Worm (Caenorhabditis elegans) whole organism, mixed stage, embryonic: ENCODE data around the gene C41H7.9.

ENCODE experiments used
- M03D4.4 ChIP-seq: sonication (generic microtip); optimal IDR thresholded peaks from 2 replicates; lab custom pipeline; 2017; ENCODE audit warnings: mild to moderate bottlenecking, missing genetic modification characterization, missing compliant biosample characterization
- blmp-1 ChIP-seq: fragments of 150-350 bp; optimal IDR thresholded peaks from 2 replicates; lab custom pipeline; 2014; ENCODE audit warnings: missing biosample characterization, missing genetic modification characterization
- ceh-39 ChIP-seq: fragments of 150-350 bp; optimal IDR thresholded peaks from 2 replicates; lab custom pipeline; 2014; ENCODE audit warnings: missing biosample characterization, missing genetic modification characterization
- ceh-43 ChIP-seq: fragments of 200-800 bp; sonication (Bioruptor generic); optimal IDR thresholded peaks from 2 replicates; lab custom pipeline; 2018; ENCODE audit warnings: mild to moderate bottlenecking, missing genetic modification characterization, moderate library complexity, missing compliant biosample characterization
- ceh-83 ChIP-seq: fragments of 200-800 bp; sonication (Bioruptor generic); optimal IDR thresholded peaks from 2 replicates; lab custom pipeline; 2018; ENCODE audit warnings: mild to moderate bottlenecking, missing genetic modification characterization, missing compliant biosample characterization
- ces-1 ChIP-seq: fragments of 150-350 bp; optimal IDR thresholded peaks from 2 replicates; lab custom pipeline; 2014; ENCODE audit warnings: missing biosample characterization, missing genetic modification reagents, missing genetic modification characterization
- cnd-1 ChIP-seq: fragments of 200-800 bp; sonication (Bioruptor generic); optimal IDR thresholded peaks from 2 replicates; lab custom pipeline; 2018; ENCODE audit warnings: mild to moderate bottlenecking, missing genetic modification characterization, missing compliant biosample characterization
- drap-1 ChIP-seq: fragments of 200-800 bp; sonication (Bioruptor generic); optimal IDR thresholded peaks from 3 replicates; lab custom pipeline; 2018; ENCODE audit warnings: mild to moderate bottlenecking, missing genetic modification characterization, missing compliant biosample characterization
- elt-1 ChIP-seq: sonication (generic microtip); optimal IDR thresholded peaks from 2 replicates; lab custom pipeline; 2017; ENCODE audit warnings: missing genetic modification characterization, mild to moderate bottlenecking, missing compliant biosample characterization, antibody characterized with exemption, moderate library complexity, borderline replicate concordance; ENCODE audit not compliant: insufficient read depth
- elt-3 ChIP-seq: fragments of 150-350 bp; optimal IDR thresholded peaks from 2 replicates; lab custom pipeline; 2014; ENCODE audit warnings: missing biosample characterization, missing genetic modification characterization
- flh-1 ChIP-seq: fragments of 200-800 bp; sonication (Bioruptor generic); optimal IDR thresholded peaks from 2 replicates; lab custom pipeline; 2018; ENCODE audit warnings: mild to moderate bottlenecking, missing genetic modification characterization, moderate library complexity, missing compliant biosample characterization
- ham-2 ChIP-seq: fragments of 200-800 bp; sonication (Bioruptor generic); optimal IDR thresholded peaks from 2 replicates; lab custom pipeline; 2018; ENCODE audit warnings: mild to moderate bottlenecking, missing genetic modification characterization, missing compliant biosample characterization
- hlh-1 ChIP-seq: fragments of 150-350 bp; optimal IDR thresholded peaks from 2 replicates; lab custom pipeline; 2014; ENCODE audit warnings: missing biosample characterization, missing genetic modification reagents, missing genetic modification characterization
- lin-13 ChIP-seq: fragments of 150-350 bp; optimal IDR thresholded peaks from 2 replicates; lab custom pipeline; 2014; ENCODE audit warnings: missing biosample characterization, missing genetic modification characterization
- lin-32 ChIP-seq: fragments of 200-800 bp; sonication (Bioruptor generic); optimal IDR thresholded peaks from 2 replicates; lab custom pipeline; 2018; ENCODE audit warnings: mild to moderate bottlenecking, missing genetic modification characterization, missing compliant biosample characterization
- lsy-2 ChIP-seq: fragments of 150-350 bp; optimal IDR thresholded peaks from 2 replicates; lab custom pipeline; 2014; ENCODE audit warnings: missing biosample characterization, missing genetic modification characterization
- mab-5 ChIP-seq: fragments of 150-350 bp; optimal IDR thresholded peaks from 2 replicates; lab custom pipeline; 2014; ENCODE audit warnings: missing biosample characterization, missing genetic modification characterization
- mls-2 ChIP-seq: sonication (generic microtip); optimal IDR thresholded peaks from 2 replicates; lab custom pipeline; 2016; ENCODE audit warnings: mild to moderate bottlenecking, missing genetic modification characterization, moderate library complexity, missing compliant biosample characterization
- nhr-12 ChIP-seq: fragments of 150-350 bp; optimal IDR thresholded peaks from 2 replicates; lab custom pipeline; 2014; ENCODE audit warnings: missing biosample characterization, missing genetic modification characterization
- nhr-237 ChIP-seq: fragments of 150-350 bp; optimal IDR thresholded peaks from 2 replicates; lab custom pipeline; 2014; ENCODE audit warnings: missing biosample characterization, missing genetic modification characterization
- nhr-28 ChIP-seq: fragments of 150-350 bp; optimal IDR thresholded peaks from 2 replicates; lab custom pipeline; 2014; ENCODE audit warnings: missing biosample characterization, missing genetic modification characterization
- nhr-76 ChIP-seq: sonication (generic microtip); optimal IDR thresholded peaks from 2 replicates; lab custom pipeline; 2017; ENCODE audit warnings: missing biosample characterization, missing genetic modification characterization
- pha-4 ChIP-seq: fragments of 150-350 bp; optimal IDR thresholded peaks from 2 replicates; lab custom pipeline; 2018; ENCODE audit warnings: missing biosample characterization, missing genetic modification reagents, missing genetic modification characterization
- snpc-4 ChIP-seq: fragments of 150-350 bp; optimal IDR thresholded peaks from 2 replicates; lab custom pipeline; 2014; ENCODE audit warnings: missing biosample characterization, missing genetic modification characterization
- sptf-1 ChIP-seq: sonication (generic microtip); optimal IDR thresholded peaks from 2 replicates; lab custom pipeline; 2017; ENCODE audit warnings: mild to moderate bottlenecking, missing genetic modification characterization, moderate library complexity, missing compliant biosample characterization
- unc-120 ChIP-seq: sonication (generic microtip); optimal IDR thresholded peaks from 2 replicates; lab custom pipeline; 2017; ENCODE audit warnings: missing genetic modification characterization, missing compliant biosample characterization; ENCODE audit not compliant: poor library complexity, severe bottlenecking
- unc-39 ChIP-seq: fragments of 150-350 bp; optimal IDR thresholded peaks from 2 replicates; lab custom pipeline; 2014; ENCODE audit warnings: missing biosample characterization, missing genetic modification characterization
- unc-62 ChIP-seq: fragments of 150-350 bp; optimal IDR thresholded peaks from 2 replicates; lab custom pipeline; 2014; ENCODE audit warnings: missing biosample characterization, missing genetic modification reagents, missing genetic modification characterization
- zip-8 ChIP-seq: fragments of 150-350 bp; optimal IDR thresholded peaks from 2 replicates; lab custom pipeline; 2014; ENCODE audit warnings: missing biosample characterization, missing genetic modification characterization
- ztf-11 ChIP-seq: fragments of 150-350 bp; optimal IDR thresholded peaks from 2 replicates; lab custom pipeline; 2014; ENCODE audit warnings: missing biosample characterization, missing genetic modification characterization

The C41H7.9 gene

ce11 chrII:3048989-3049388 is 37.0 kb upstream of the C41H7.9 start:
- TF ChIP-seq ham-2 (peak; percentile 1), nhr-76 (tag; lab: Kevin White, UChicago) (no peak)

ce11 chrII:3048378-3048777 is 36.3 kb upstream of the C41H7.9 start, which contains the start of gene sri-28:
Gene sri-28 (plus strand): TSS chrII:3048678.
- no peak for TF ChIP-seq ces-1 (GFP tag; lab: Kevin White, UChicago)
- TF ChIP-seq unc-120 (tag; lab: Kevin White, UChicago), result no peak
- TF ChIP-seq lin-32 (GFP tag; lab: Kevin White, UChicago), result no peak
- no peak for TF ChIP-seq blmp-1 (tag; lab: Kevin White, UChicago)
- no peak for TF ChIP-seq zip-8 (tag; lab: Kevin White, UChicago)
- TF ChIP-seq hlh-1 (tag; lab: Kevin White, UChicago), result no peak
- TF ChIP-seq ham-2, result no peak
- no peak for TF ChIP-seq elt-1 (tag; lab: Kevin White, UChicago)
- TF ChIP-seq mls-2 (tag; lab: Kevin White, UChicago), result no peak
- TF ChIP-seq ztf-11 (tag; lab: Kevin White, UChicago), result no peak
- TF ChIP-seq lin-13 (tag; lab: Kevin White, UChicago), result no peak
- no peak for TF ChIP-seq nhr-237
- no peak for TF ChIP-seq cnd-1 (tag; lab: Kevin White, UChicago)
- no peak for TF ChIP-seq nhr-76 (tag; lab: Kevin White, UChicago)
- TF ChIP-seq ceh-43 (GFP tag; lab: Kevin White, UChicago), result no peak

- TF ChIP-seq elt-3 (tag; lab: Kevin White, UChicago), result no peak
- TF ChIP-seq unc-120 (tag; lab: Kevin White, UChicago), result no peak
- no peak for TF ChIP-seq snpc-4
- no peak for TF ChIP-seq ceh-43 (GFP tag; lab: Kevin White, UChicago)
- TF ChIP-seq nhr-28, result no peak
- TF ChIP-seq lin-32 (GFP tag; lab: Kevin White, UChicago), result no peak
- no peak for TF ChIP-seq ces-1 (GFP tag; lab: Kevin White, UChicago)
- TF ChIP-seq ceh-83 (GFP tag; lab: Kevin White, UChicago), result no peak
- TF ChIP-seq zip-8 (tag; lab: Kevin White, UChicago), result no peak
- TF ChIP-seq cnd-1 (tag; lab: Kevin White, UChicago), result no peak
- TF ChIP-seq elt-1 (tag; lab: Kevin White, UChicago), result no peak
- TF ChIP-seq M03D4.4 (tag; lab: Kevin White, UChicago), result no peak
- TF ChIP-seq ceh-39 (tag; lab: Kevin White, UChicago), result no peak
- no peak for TF ChIP-seq drap-1 (GFP tag; lab: Kevin White, UChicago)
- no peak for TF ChIP-seq nhr-76 (tag; lab: Kevin White, UChicago)
- no peak for TF ChIP-seq lin-13 (tag; lab: Kevin White, UChicago)
- TF ChIP-seq, all 35 proteins: peak for 0
These were observed 33.8 kb upstream of the C41H7.9 start, which contains the start of gene sri-30 for ce11 chrII:3045875-3046274. Gene sri-30 (plus strand): TSS chrII:3046175.

- TF ChIP-seq M03D4.4 (tag; lab: Kevin White, UChicago), result no peak
- TF ChIP-seq ztf-11 (tag; lab: Kevin White, UChicago), result no peak
- no peak for TF ChIP-seq hlh-1 (tag; lab: Kevin White, UChicago)
- no peak for TF ChIP-seq unc-62 (GFP tag; lab: Kevin White, UChicago)
- TF ChIP-seq blmp-1 (tag; lab: Kevin White, UChicago), result no peak
- no peak for TF ChIP-seq flh-1 (GFP tag; lab: Kevin White, UChicago)
- TF ChIP-seq mls-2 (tag; lab: Kevin White, UChicago), result no peak
- TF ChIP-seq sptf-1 (tag; lab: Kevin White, UChicago), result no peak
- TF ChIP-seq lsy-2 (tag; lab: Kevin White, UChicago), result no peak
- no peak for TF ChIP-seq lin-13 (tag; lab: Kevin White, UChicago)
- no peak for TF ChIP-seq ceh-43 (GFP tag; lab: Kevin White, UChicago)
- no peak for TF ChIP-seq ham-2
- no peak for TF ChIP-seq nhr-12
- no peak for TF ChIP-seq ceh-39 (tag; lab: Kevin White, UChicago)
- TF ChIP-seq unc-39, result no peak
- TF ChIP-seq nhr-76 (tag; lab: Kevin White, UChicago), result no peak
- no peak for TF ChIP-seq ceh-83 (GFP tag; lab: Kevin White, UChicago)
- no peak for TF ChIP-seq elt-1 (tag; lab: Kevin White, UChicago)
- TF ChIP-seq cnd-1 (tag; lab: Kevin White, UChicago), result no peak
These were observed 33.4 kb upstream of the C41H7.9 start for ce11 chrII:3045422-3045821.

ce11 chrII:3044023-3044422 is 32.0 kb upstream of the C41H7.9 start, which contains the start of gene sri-29:
Gene sri-29 (plus strand): TSS chrII:3044323.
- TF ChIP-seq mls-2 (tag; lab: Kevin White, UChicago), result no peak
- no peak for TF ChIP-seq ham-2
- no peak for TF ChIP-seq blmp-1 (tag; lab: Kevin White, UChicago)
- TF ChIP-seq mab-5, result no peak
- TF ChIP-seq lsy-2 (tag; lab: Kevin White, UChicago), result no peak
- TF ChIP-seq pha-4 (tag; lab: Kevin White, UChicago), result no peak
